Fruit fly (Drosophila melanogaster): ENCODE data around the gene CycD.

Gene CycD

DNA sequence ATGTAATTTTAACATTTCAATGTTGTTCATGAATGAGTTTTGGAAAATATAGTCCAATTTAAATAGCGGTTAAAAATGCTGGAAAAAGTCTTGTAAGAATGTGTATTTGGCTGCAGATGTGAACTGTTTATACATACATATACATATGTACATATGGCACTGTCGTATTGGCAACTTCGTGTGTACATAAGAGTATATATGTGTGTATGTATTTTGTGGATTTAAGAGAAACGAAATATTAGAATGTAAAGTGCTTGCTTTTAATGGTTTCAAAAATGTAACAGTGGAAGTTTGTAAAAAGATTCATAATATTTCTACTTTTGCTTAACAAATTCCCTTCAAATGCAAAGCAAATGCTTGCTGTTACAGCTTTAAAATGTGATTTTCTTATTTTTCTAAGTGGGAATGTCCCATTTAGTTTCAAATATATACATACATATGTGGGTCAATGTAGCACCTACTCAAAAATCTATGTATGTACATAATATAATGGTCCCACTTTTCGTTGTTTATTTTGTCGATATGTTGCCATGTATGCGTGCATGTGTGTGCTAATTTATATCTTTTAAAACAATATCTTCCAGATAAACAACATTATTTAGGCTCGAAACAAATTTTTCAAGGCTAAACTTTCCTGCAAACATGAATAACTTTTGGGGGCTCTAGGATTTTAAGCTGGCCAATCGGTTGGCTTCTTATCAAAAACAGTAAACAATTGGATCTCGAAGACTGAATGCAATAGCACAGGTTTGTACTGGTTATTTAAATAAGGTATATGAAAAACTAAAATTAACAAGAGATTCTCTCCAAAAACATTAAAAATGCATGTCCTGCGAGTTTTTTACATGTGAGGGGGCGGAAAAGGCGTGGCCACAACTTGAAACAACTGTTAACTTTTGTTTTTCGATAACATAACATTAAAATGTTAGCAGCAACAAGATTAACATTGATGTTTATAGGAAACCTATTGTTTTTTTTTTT is 38.4 kb downstream of the CycD start (continued):
- TF ChIP-seq CG18011 (GFP tag; optimal IDR thresholded peaks at IDR 0.05) (peak; percentile 18), CG7271 (tag; optimal IDR thresholded peaks at IDR 0.05) (no peak), Sox102F (GFP tag; optimal IDR thresholded peaks at IDR 0.05) (no peak), disco-r (GFP tag; optimal IDR thresholded peaks at IDR 0.05) (peak; percentile 27), chinmo (GFP tag; IDR thresholded peaks at IDR 0.05; ENCODE audit: partially characterized antibody) (no peak), E2f1 (GFP tag; IDR thresholded peaks at IDR 0.05) (no peak), HLHmδ (GFP tag; optimal IDR thresholded peaks at IDR 0.05) (no peak), CG15269 (tag; optimal IDR thresholded peaks at IDR 0.05) (no peak), CG4854 (GFP tag; optimal IDR thresholded peaks at IDR 0.05) (peak; percentile 50), slou (GFP tag; optimal IDR thresholded peaks at IDR 0.05) (no peak), CG14050 (GFP tag; IDR thresholded peaks at IDR 0.05) (no peak), stwl (tag; optimal IDR thresholded peaks at IDR 0.05) (no peak), repo (GFP tag; optimal IDR thresholded peaks at IDR 0.05) (peak; percentile 51), Tbp (GFP tag; optimal IDR thresholded peaks at IDR 0.05) (no peak), cas (GFP tag; IDR thresholded peaks at IDR 0.05) (no peak), insv (GFP tag; optimal IDR thresholded peaks at IDR 0.05) (peak in 1 of 2 experiments; percentile 84), CG34224 (GFP tag; IDR thresholded peaks at IDR 0.05; ENCODE audit: partially characterized antibody) (no peak), Mes4 (GFP tag; optimal IDR thresholded peaks at IDR 0.05) (peak; percentile 33), ftz-f1 (GFP tag; optimal IDR thresholded peaks at IDR 0.05) (no peak), CG17328 (GFP tag; IDR thresholded peaks at IDR 0.05) (no peak), CG7372 (GFP tag; IDR thresholded peaks at IDR 0.05) (no peak), tx (GFP tag; optimal IDR thresholded peaks at IDR 0.05) (no peak), CG10267 (tag; optimal IDR thresholded peaks at IDR 0.05) (peak; percentile 15), CG9932 (GFP tag; IDR thresholded peaks at IDR 0.05) (no peak), CG9817 (tag; optimal IDR thresholded peaks at IDR 0.05) (no peak), Neu2 (GFP tag; optimal IDR thresholded peaks at IDR 0.05; ENCODE audit: borderline replicate concordance) (no peak), slp2 (GFP tag; optimal IDR thresholded peaks at IDR 0.05) (no peak), az2 (GFP tag; optimal IDR thresholded peaks at IDR 0.05) (no peak), CG9609 (GFP tag; optimal IDR thresholded peaks at IDR 0.05) (no peak), CG17912 (GFP tag; optimal IDR thresholded peaks at IDR 0.05) (peak; percentile 78), Nf-YB (GFP tag; optimal IDR thresholded peaks at IDR 0.05) (peak; percentile 46), CG2199 (GFP tag; IDR thresholded peaks at IDR 0.05) (no peak), vfl (GFP tag; optimal IDR thresholded peaks at IDR 0.05) (no peak), sqz (GFP tag; optimal IDR thresholded peaks at IDR 0.05) (no peak), gce (GFP tag; IDR thresholded peaks at IDR 0.05) (peak; percentile 25; the same call in 1 of the 3 replicates), Lpt (GFP tag; optimal IDR thresholded peaks at IDR 0.05) (no peak), wdn (GFP tag; IDR thresholded peaks at IDR 0.05) (peak; percentile 31; the same call in 1 of the 2 replicates), gfzf (GFP tag; optimal IDR thresholded peaks at IDR 0.05) (no peak), CG2712 (tag; optimal IDR thresholded peaks at IDR 0.05) (no peak), sim (GFP tag; IDR thresholded peaks at IDR 0.05) (no peak), lola (GFP tag; optimal IDR thresholded peaks at IDR 0.05) (no peak), kni (GFP tag; optimal IDR thresholded peaks at IDR 0.05) (no peak), lab (GFP tag; optimal IDR thresholded peaks at IDR 0.05) (no peak), Six4 (GFP tag; optimal IDR thresholded peaks at IDR 0.05) (no peak), CG11247 (GFP tag; IDR thresholded peaks at IDR 0.05) (0 out of 2 replicates have a peak, but pooled peaks have one; percentile 28), CG6765 (GFP tag; optimal IDR thresholded peaks at IDR 0.05) (peak; percentile 86), hbn (GFP tag; IDR thresholded peaks at IDR 0.05; ENCODE audit: partially characterized antibody) (no peak), chm (GFP tag; IDR thresholded peaks at IDR 0.05) (no peak; the same call in 1 of the 2 replicates)

All from whole organism, embryonic.